Worm (Caenorhabditis elegans) whole organism, young adult: Measurements from ENCODE around the gene tos-1.
"Not testable (repeated sequence)": the region's sequence is repeated elsewhere in the genome, so short reads cannot be mapped to it uniquely, and the experiment has no call there.

Experiments used
- F33H1.4 ChIP-seq: fragments of 200-800 bp; sonication (Bioruptor generic); IDR thresholded peaks from 2 replicates; pipeline ENCODE4 v1.3.6; 2022; ENCODE audit warnings: missing genetic modification reagents, missing genetic modification characterization, missing compliant biosample characterization
- ama-1 ChIP-seq, 3 experiments: fragments of 150-350 bp in 1 of 3; sonication (generic microtip) in 2 of 3; optimal IDR thresholded peaks; 2 replicates each; lab custom pipeline; 2014 to 2018; ENCODE audit warnings: missing biosample characterization in 2 of 3, missing genetic modification characterization in 2 of 3, missing genetic modification reagents in 2 of 3
- dpl-1 ChIP-seq: fragments of 150-350 bp; optimal IDR thresholded peaks from 2 replicates; lab custom pipeline; 2014; ENCODE audit warnings: missing biosample characterization, missing genetic modification reagents, missing genetic modification characterization
- nfya-1 ChIP-seq: sonication (generic microtip); optimal IDR thresholded peaks from 2 replicates; lab custom pipeline; 2017; ENCODE audit warnings: antibody characterized with exemption, missing compliant biosample characterization, missing genetic modification characterization, borderline replicate concordance; ENCODE audit not compliant: insufficient read depth

DNA sequence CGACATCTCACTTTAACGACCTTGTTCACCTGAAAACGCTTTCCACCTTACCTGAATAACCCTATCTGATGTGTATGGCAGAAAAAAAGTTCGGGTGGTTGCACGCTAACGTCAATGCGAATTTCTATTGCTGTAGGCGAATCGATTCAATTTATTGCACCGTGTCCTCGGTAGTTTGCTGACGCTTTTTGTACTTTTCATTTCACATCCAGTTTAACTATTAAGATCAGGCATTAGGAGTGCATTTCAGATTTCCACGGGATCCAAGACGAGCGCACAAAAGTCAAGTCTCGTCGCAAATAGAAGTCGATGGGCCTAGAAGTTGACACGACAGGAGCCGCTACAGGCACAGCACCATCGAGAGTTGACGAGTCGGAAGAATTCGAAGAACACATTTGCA lies 1.7 kb downstream of the tos-1 start:
- TF ChIP-seq F33H1.4 (GFP tag; lab: Robert Waterston, UW); nfya-1; ama-1 (optimal IDR thresholded peaks at IDR 0.05; lab: Kevin White, UChicago); ama-1 (GFP tag; optimal IDR thresholded peaks at IDR 0.05; lab: Kevin White, UChicago); dpl-1: not testable (repeated sequence)
